Worm (Caenorhabditis elegans) whole organism, early embryonic: Measurements from ENCODE around the gene dph-5.

ENCODE experiments used
- ama-1 ChIP-seq: fragments of 150-350 bp; optimal IDR thresholded peaks from 2 replicates; lab custom pipeline; 2014
- scrt-1 ChIP-seq: fragments of 200-800 bp; sonication (Bioruptor generic); IDR thresholded peaks from 2 replicates; pipeline ENCODE4 v1.3.6; 2022; ENCODE audit warnings: missing genetic modification characterization, missing compliant biosample characterization

- TF ChIP-seq scrt-1 (no peak), ama-1 (lab: Kevin White, UChicago) (no peak)
These were observed 33.1 kb downstream of the dph-5 start, which contains the start of the genes C33B4.5 and C33B4.4 for ce11 chrII:11383058-11383457.
